Fruit fly (Drosophila melanogaster) whole organism, embryonic: ENCODE measurements around the gene Sf3b1.

ENCODE experiments used
- Antp ChIP-seq: fragments of 200-800 bp; sonication (Bioruptor generic); optimal IDR thresholded peaks from 3 replicates; lab custom pipeline; 2016; ENCODE audit warnings: missing biosample characterization, missing genetic modification characterization
- Bgb ChIP-seq: fragments of 200-800 bp; sonication (Bioruptor generic); IDR thresholded peaks from 2 replicates; pipeline ENCODE4 v1.3.6; 2022; ENCODE audit warnings: missing biosample characterization, missing genetic modification characterization; ENCODE audit not compliant: partially characterized antibody
- CG10565 ChIP-seq: fragments of 200-800 bp; sonication (Bioruptor generic); optimal IDR thresholded peaks from 3 replicates; lab custom pipeline; 2016; ENCODE audit warnings: missing biosample characterization, mild to moderate bottlenecking, missing genetic modification characterization
- CG11695 ChIP-seq: fragments of 200-800 bp; sonication (Bioruptor generic); IDR thresholded peaks from 3 replicates; pipeline ENCODE4 v1.3.6; 2022; ENCODE audit warnings: missing biosample characterization, missing genetic modification characterization
- CG12391 ChIP-seq: fragments of 200-800 bp; sonication (Bioruptor generic); optimal IDR thresholded peaks from 3 replicates; lab custom pipeline; 2018; ENCODE audit warnings: missing biosample characterization, mild to moderate bottlenecking, missing genetic modification characterization, moderate library complexity
- CG13624 ChIP-seq: fragments of 200-800 bp; sonication (Bioruptor generic); optimal IDR thresholded peaks from 2 replicates; lab custom pipeline; 2016; ENCODE audit warnings: missing biosample characterization, missing genetic modification characterization
- CG14667 ChIP-seq: fragments of 200-800 bp; sonication (Bioruptor generic); IDR thresholded peaks from 2 replicates; pipeline ENCODE4 v1.3.6; 2022; ENCODE audit warnings: missing biosample characterization, missing genetic modification characterization
- CG14710 ChIP-seq: fragments of 200-800 bp; sonication (Bioruptor generic); optimal IDR thresholded peaks from 3 replicates; lab custom pipeline; 2019; ENCODE audit warnings: missing biosample characterization, mild to moderate bottlenecking, missing genetic modification characterization, moderate library complexity
- CG15696 ChIP-seq: fragments of 200-800 bp; sonication (Bioruptor generic); optimal IDR thresholded peaks from 2 replicates; lab custom pipeline; 2019; ENCODE audit warnings: missing biosample characterization, mild to moderate bottlenecking, missing genetic modification characterization, moderate library complexity
- CG1603 ChIP-seq: fragments of 200-800 bp; sonication (Bioruptor generic); optimal IDR thresholded peaks from 2 replicates; lab custom pipeline; 2019; ENCODE audit warnings: missing biosample characterization, mild to moderate bottlenecking, missing genetic modification characterization, moderate library complexity
- CG18262 ChIP-seq: fragments of 200-800 bp; optimal IDR thresholded peaks from 3 replicates; lab custom pipeline; 2019; ENCODE audit warnings: missing biosample characterization, mild to moderate bottlenecking, missing genetic modification characterization, moderate library complexity
- CG2875 ChIP-seq: fragments of 200-800 bp; sonication (Bioruptor generic); optimal IDR thresholded peaks from 2 replicates; lab custom pipeline; 2017; ENCODE audit warnings: missing biosample characterization, mild to moderate bottlenecking, missing genetic modification characterization, missing genetic modification reagents
- CG32767 ChIP-seq: fragments of 200-800 bp; sonication (Bioruptor generic); IDR thresholded peaks from 2 replicates; pipeline ENCODE4 v1.3.6; 2022; ENCODE audit warnings: missing biosample characterization, missing genetic modification characterization
- CG34376 ChIP-seq: fragments of 200-800 bp; sonication (Bioruptor generic); optimal IDR thresholded peaks from 2 replicates; lab custom pipeline; 2018; ENCODE audit warnings: missing biosample characterization, mild to moderate bottlenecking, missing genetic modification characterization
- CG4854 ChIP-seq: fragments of 200-800 bp; sonication (Bioruptor generic); optimal IDR thresholded peaks from 2 replicates; lab custom pipeline; 2016; ENCODE audit warnings: missing biosample characterization, missing genetic modification characterization, inconsistent platforms
- CG7372 ChIP-seq: fragments of 200-800 bp; sonication (Bioruptor generic); IDR thresholded peaks from 2 replicates; pipeline ENCODE4 v1.3.6; 2022; ENCODE audit warnings: missing biosample characterization, missing genetic modification characterization
- CG7786 ChIP-seq: fragments of 200-800 bp; sonication (Bioruptor generic); optimal IDR thresholded peaks from 2 replicates; lab custom pipeline; 2016; ENCODE audit warnings: missing biosample characterization, missing genetic modification characterization
- CG7987 ChIP-seq: fragments of 200-800 bp; sonication (Bioruptor generic); optimal IDR thresholded peaks from 2 replicates; lab custom pipeline; 2018; ENCODE audit warnings: missing biosample characterization, mild to moderate bottlenecking, missing genetic modification characterization, moderate library complexity
- CG9215 ChIP-seq: fragments of 200-800 bp; sonication (Bioruptor generic); IDR thresholded peaks from 2 replicates; pipeline ENCODE4 v1.3.6; 2022; ENCODE audit warnings: missing biosample characterization, missing genetic modification characterization
- D19B ChIP-seq: fragments of 200-800 bp; sonication (Bioruptor generic); optimal IDR thresholded peaks from 2 replicates; lab custom pipeline; 2017; ENCODE audit warnings: missing biosample characterization, mild to moderate bottlenecking, missing genetic modification characterization
- Dip3 ChIP-seq: fragments of 200-800 bp; sonication (Bioruptor generic); optimal IDR thresholded peaks from 3 replicates; lab custom pipeline; 2016; ENCODE audit warnings: missing biosample characterization, missing genetic modification characterization
- Dref ChIP-seq: fragments of 200-800 bp; sonication (Bioruptor generic); IDR thresholded peaks from 2 replicates; pipeline ENCODE4 v1.3.6; 2022; ENCODE audit warnings: missing biosample characterization, missing genetic modification characterization
- E2f2 ChIP-seq: fragments of 200-800 bp; sonication (Bioruptor generic); IDR thresholded peaks from 2 replicates; pipeline ENCODE4 v1.3.6; 2022; ENCODE audit warnings: missing biosample characterization, missing genetic modification characterization
- Fer2 ChIP-seq: fragments of 200-800 bp; sonication (Bioruptor generic); optimal IDR thresholded peaks from 2 replicates; lab custom pipeline; 2018; ENCODE audit warnings: missing biosample characterization, mild to moderate bottlenecking, missing genetic modification characterization, moderate library complexity
- HLH54F ChIP-seq: fragments of 200-800 bp; sonication (Bioruptor generic); optimal IDR thresholded peaks from 3 replicates; lab custom pipeline; 2016; ENCODE audit warnings: missing biosample characterization, missing genetic modification characterization
- Hr39 ChIP-seq: fragments of >200 bp; optimal IDR thresholded peaks from 2 replicates; lab custom pipeline; 2017
- NC2α ChIP-seq: fragments of 200-800 bp; sonication (Bioruptor generic); optimal IDR thresholded peaks from 2 replicates; lab custom pipeline; 2016; ENCODE audit warnings: missing biosample characterization, missing genetic modification characterization
- Nf-YB ChIP-seq: fragments of 200-800 bp; sonication (Bioruptor generic); optimal IDR thresholded peaks from 3 replicates; lab custom pipeline; 2019; ENCODE audit warnings: missing biosample characterization, mild to moderate bottlenecking, missing genetic modification characterization, moderate library complexity
- Oaz ChIP-seq: fragments of 200-800 bp; sonication (Bioruptor generic); IDR thresholded peaks from 2 replicates; pipeline ENCODE4 v1.3.6; 2022; ENCODE audit warnings: missing biosample characterization, missing genetic modification characterization
- Vsx1 ChIP-seq: fragments of 200-800 bp; sonication (Bioruptor generic); optimal IDR thresholded peaks from 2 replicates; lab custom pipeline; 2017; ENCODE audit warnings: missing biosample characterization, mild to moderate bottlenecking, missing genetic modification characterization, missing genetic modification reagents
- ash1 ChIP-seq: fragments of 200-800 bp; sonication (Bioruptor generic); optimal IDR thresholded peaks from 2 replicates; lab custom pipeline; 2018; ENCODE audit warnings: missing biosample characterization, mild to moderate bottlenecking, missing genetic modification characterization
- ato ChIP-seq: fragments of 200-800 bp; sonication (Bioruptor generic); IDR thresholded peaks from 2 replicates; pipeline ENCODE4 v1.3.6; 2022; ENCODE audit warnings: missing biosample characterization, missing genetic modification characterization; ENCODE audit not compliant: partially characterized antibody
- cato ChIP-seq: fragments of 200-800 bp; sonication (Bioruptor generic); optimal IDR thresholded peaks from 2 replicates; lab custom pipeline; 2016; ENCODE audit warnings: missing biosample characterization, missing genetic modification characterization, borderline replicate concordance
- ci ChIP-seq: fragments of 200-800 bp; sonication (Bioruptor generic); IDR thresholded peaks from 3 replicates; pipeline ENCODE4 v1.3.6; 2022; ENCODE audit warnings: missing biosample characterization, missing genetic modification characterization
- fd102C ChIP-seq: fragments of 200-800 bp; sonication (Bioruptor generic); optimal IDR thresholded peaks from 2 replicates; lab custom pipeline; 2018; ENCODE audit warnings: missing biosample characterization, mild to moderate bottlenecking, missing genetic modification characterization, moderate library complexity
- gce ChIP-seq: fragments of 200-800 bp; sonication (Bioruptor generic); IDR thresholded peaks from 3 replicates; pipeline ENCODE4 v1.3.6; 2022; ENCODE audit warnings: missing biosample characterization, missing genetic modification characterization
- gfzf ChIP-seq: fragments of 200-800 bp; sonication (Bioruptor generic); optimal IDR thresholded peaks from 2 replicates; lab custom pipeline; 2016; ENCODE audit warnings: missing biosample characterization, mild to moderate bottlenecking, missing genetic modification characterization, moderate library complexity
- grau ChIP-seq: fragments of 200-800 bp; optimal IDR thresholded peaks from 3 replicates; lab custom pipeline; 2019; ENCODE audit warnings: missing biosample characterization, mild to moderate bottlenecking, missing genetic modification characterization, moderate library complexity
- grn ChIP-seq: fragments of 200-800 bp; sonication (Bioruptor generic); optimal IDR thresholded peaks from 3 replicates; lab custom pipeline; 2017; ENCODE audit warnings: missing biosample characterization, missing genetic modification characterization
- gsb ChIP-seq: fragments of 200-800 bp; sonication (Bioruptor generic); IDR thresholded peaks from 2 replicates; pipeline ENCODE4 v1.3.6; 2022; ENCODE audit warnings: missing biosample characterization, missing genetic modification characterization
- h ChIP-seq: fragments of >200 bp; optimal IDR thresholded peaks from 2 replicates; lab custom pipeline; 2017
- hb ChIP-seq: fragments of 200-800 bp; sonication (Bioruptor generic); IDR thresholded peaks from 3 replicates; pipeline ENCODE4 v1.3.6; 2022; ENCODE audit warnings: missing biosample characterization, missing genetic modification characterization; ENCODE audit not compliant: partially characterized antibody
- kah ChIP-seq: fragments of 200-800 bp; sonication (Bioruptor generic); optimal IDR thresholded peaks from 2 replicates; lab custom pipeline; 2018; ENCODE audit warnings: missing biosample characterization, mild to moderate bottlenecking, missing genetic modification characterization
- klu ChIP-seq: fragments of 200-800 bp; sonication (Bioruptor generic); IDR thresholded peaks from 2 replicates; pipeline ENCODE4 v1.3.6; 2022; ENCODE audit warnings: missing biosample characterization, missing genetic modification characterization
- odd ChIP-seq: fragments of 200-800 bp; sonication (Bioruptor generic); optimal IDR thresholded peaks from 2 replicates; lab custom pipeline; 2017; ENCODE audit warnings: missing biosample characterization, mild to moderate bottlenecking, missing genetic modification characterization
- phol ChIP-seq: fragments of 200-800 bp; sonication (Bioruptor generic); optimal IDR thresholded peaks from 3 replicates; lab custom pipeline; 2018; ENCODE audit warnings: missing biosample characterization, mild to moderate bottlenecking, missing genetic modification characterization, moderate library complexity
- pnt ChIP-seq: fragments of 200-800 bp; sonication (Bioruptor generic); optimal IDR thresholded peaks from 3 replicates; lab custom pipeline; 2016; ENCODE audit warnings: missing biosample characterization, missing genetic modification characterization
- pum ChIP-seq: fragments of 200-800 bp; sonication (Bioruptor generic); optimal IDR thresholded peaks from 2 replicates; lab custom pipeline; 2016; ENCODE audit warnings: missing biosample characterization, missing genetic modification characterization
- sens-2 ChIP-seq: fragments of 200-800 bp; sonication (Bioruptor generic); IDR thresholded peaks from 2 replicates; pipeline ENCODE4 v1.3.6; 2022; ENCODE audit warnings: missing biosample characterization, missing genetic modification characterization
- tin ChIP-seq: fragments of 200-800 bp; sonication (Bioruptor generic); optimal IDR thresholded peaks from 3 replicates; lab custom pipeline; 2016; ENCODE audit warnings: missing biosample characterization, missing genetic modification characterization
- trh ChIP-seq: fragments of 200-800 bp; sonication (Bioruptor generic); optimal IDR thresholded peaks from 2 replicates; lab custom pipeline; 2016; ENCODE audit warnings: missing biosample characterization, missing genetic modification characterization
- zf30C ChIP-seq: fragments of 200-800 bp; sonication (Bioruptor generic); optimal IDR thresholded peaks from 3 replicates; lab custom pipeline; 2018; ENCODE audit warnings: missing biosample characterization, mild to moderate bottlenecking, missing genetic modification characterization

Sf3b1 gene

DNA sequence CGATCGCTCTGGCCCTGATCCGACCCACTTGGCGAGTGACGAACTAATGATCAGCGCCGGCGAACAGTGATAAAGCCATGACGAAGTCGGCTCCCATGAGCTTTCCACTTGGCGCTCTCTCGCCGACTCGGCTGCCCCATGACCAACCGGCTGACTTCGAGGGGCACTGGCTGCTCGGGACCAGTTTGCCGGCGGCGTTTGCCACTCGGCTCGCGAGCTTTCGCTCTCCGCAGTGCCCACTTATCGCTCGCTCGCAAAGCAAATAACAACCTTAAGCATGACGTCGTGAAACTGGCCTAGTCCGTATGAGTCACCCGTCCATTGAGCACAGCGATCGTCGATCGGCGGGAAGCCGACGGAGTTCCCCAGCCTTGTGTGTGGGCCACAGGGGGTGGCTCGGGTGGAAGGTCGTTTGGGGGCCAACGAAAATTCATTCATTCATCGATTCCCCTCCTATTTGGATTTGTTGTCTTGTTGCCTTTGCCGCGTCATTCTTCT is 15.7 kb upstream of the Sf3b1 start, which contains the start of gene Ets21C (continued):
- TF ChIP-seq CG7987 (no peak), sens-2 (GFP tag; lab: Robert Waterston, UW) (no peak), pum (no peak), tin (GFP tag; lab: Kevin White, UChicago) (no peak), CG34376 (GFP tag; lab: Kevin White, UChicago) (peak; percentile 69), Antp (GFP tag; lab: Kevin White, UChicago) (no peak), CG11695 (0 out of 3 replicates have a peak, but pooled peaks have one; percentile 22), phol (tag; lab: Kevin White, UChicago) (no peak), Nf-YB (GFP tag; lab: Kevin White, UChicago) (no peak), CG14710 (tag; lab: Kevin White, UChicago) (no peak), grau (tag; lab: Kevin White, UChicago) (peak; percentile 5), D19B (GFP tag; lab: Kevin White, UChicago) (no peak), odd (no peak), CG7372 (GFP tag; lab: Robert Waterston, UW) (no peak), pnt (GFP tag; lab: Kevin White, UChicago) (no peak), ato (GFP tag; lab: Robert Waterston, UW) (no peak), CG15696 (no peak), Oaz (GFP tag; lab: Robert Waterston, UW) (no peak), klu (GFP tag; lab: Robert Waterston, UW) (no peak), zf30C (no peak), CG4854 (GFP tag; lab: Kevin White, UChicago) (no peak), CG13624 (no peak), hb (GFP tag; lab: Robert Waterston, UW) (no peak), HLH54F (GFP tag; lab: Kevin White, UChicago) (no peak), cato (GFP tag; lab: Kevin White, UChicago) (no peak), E2f2 (GFP tag; lab: Robert Waterston, UW) (no peak), Hr39 (lab: Kevin White, UChicago) (no peak), Dip3 (GFP tag; lab: Kevin White, UChicago) (no peak), CG12391 (no peak), Fer2 (tag; lab: Kevin White, UChicago) (no peak), CG32767 (no peak), gsb (GFP tag; lab: Robert Waterston, UW) (no peak), CG7786 (GFP tag; lab: Kevin White, UChicago) (no peak), Bgb (GFP tag; lab: Robert Waterston, UW) (no peak), ash1 (GFP tag; lab: Kevin White, UChicago) (no peak), ci (GFP tag; lab: Robert Waterston, UW) (peak; percentile 65; the same call in 1 of the 3 replicates), CG18262 (tag; lab: Kevin White, UChicago) (peak; percentile 92), CG2875 (GFP tag; lab: Kevin White, UChicago) (no peak), trh (GFP tag; lab: Kevin White, UChicago) (no peak), CG10565 (GFP tag; lab: Kevin White, UChicago) (no peak), fd102C (GFP tag; lab: Kevin White, UChicago) (no peak), gfzf (GFP tag; lab: Kevin White, UChicago) (no peak), CG9215 (GFP tag; lab: Robert Waterston, UW) (no peak), NC2α (GFP tag; lab: Kevin White, UChicago) (no peak), Dref (GFP tag; lab: Robert Waterston, UW) (no peak), gce (no peak), CG1603 (tag; lab: Kevin White, UChicago) (no peak), h (lab: Kevin White, UChicago) (no peak), grn (peak; percentile 97), Vsx1 (GFP tag; lab: Kevin White, UChicago) (no peak), kah (GFP tag; lab: Kevin White, UChicago) (no peak), CG14667 (GFP tag; lab: Robert Waterston, UW) (no peak)
